Worm (Caenorhabditis elegans) whole organism, young adult: Measurements from ENCODE around the gene strd-1.

Experiments used
- C06A6.2 ChIP-seq: fragments of 200-800 bp; sonication (Bioruptor generic); conservative IDR thresholded peaks from 2 replicates; pipeline ENCODE4 v1.3.6; 2022; ENCODE audit warnings: missing genetic modification characterization, missing compliant biosample characterization
- F10E7.11 ChIP-seq: sonication (generic microtip); optimal IDR thresholded peaks from 2 replicates; lab custom pipeline; 2017; ENCODE audit warnings: mild to moderate bottlenecking, missing genetic modification characterization, moderate library complexity, missing compliant biosample characterization
- F22D6.2 ChIP-seq: sonication (generic microtip); optimal IDR thresholded peaks from 2 replicates; lab custom pipeline; 2016; ENCODE audit warnings: mild to moderate bottlenecking, missing genetic modification characterization, missing compliant biosample characterization
- F23B12.7 ChIP-seq: sonication (generic microtip); optimal IDR thresholded peaks from 2 replicates; lab custom pipeline; 2017; ENCODE audit warnings: missing genetic modification characterization, mild to moderate bottlenecking, missing compliant biosample characterization, antibody characterized with exemption, moderate library complexity; ENCODE audit not compliant: insufficient read depth
- F39B2.1 ChIP-seq: fragments of 200-800 bp; sonication (Bioruptor generic); IDR thresholded peaks from 2 replicates; pipeline ENCODE4 v1.3.6; 2022; ENCODE audit warnings: missing genetic modification reagents, missing genetic modification characterization, missing compliant biosample characterization
- F49E8.2 ChIP-seq: sonication (generic microtip); optimal IDR thresholded peaks from 3 replicates; lab custom pipeline; 2017; ENCODE audit warnings: missing genetic modification characterization, mild to moderate bottlenecking, missing compliant biosample characterization, antibody characterized with exemption, moderate library complexity; ENCODE audit not compliant: insufficient read depth
- F52B5.7 ChIP-seq: sonication (generic microtip); optimal IDR thresholded peaks from 2 replicates; lab custom pipeline; 2016; ENCODE audit warnings: mild to moderate bottlenecking, missing genetic modification characterization, missing compliant biosample characterization
- F57A8.1 ChIP-seq: fragments of 200-800 bp; sonication (Bioruptor generic); optimal IDR thresholded peaks from 2 replicates; lab custom pipeline; 2018; ENCODE audit warnings: mild to moderate bottlenecking, missing genetic modification characterization, moderate library complexity, missing compliant biosample characterization
- K11D2.4 ChIP-seq: fragments of 200-800 bp; sonication (Bioruptor generic); IDR thresholded peaks from 2 replicates; pipeline ENCODE4 v1.3.6; 2022; ENCODE audit warnings: missing genetic modification reagents, missing genetic modification characterization, missing compliant biosample characterization
- Y53G8AR.9 ChIP-seq: fragments of 200-800 bp; sonication (Bioruptor generic); conservative IDR thresholded peaks from 2 replicates; pipeline ENCODE4 v1.3.6; 2022; ENCODE audit warnings: missing genetic modification reagents, missing genetic modification characterization, missing compliant biosample characterization
- Y56A3A.18 ChIP-seq: fragments of 200-800 bp; sonication (Bioruptor generic); IDR thresholded peaks from 2 replicates; pipeline ENCODE4 v1.3.6; 2022; ENCODE audit warnings: missing genetic modification reagents, missing genetic modification characterization, missing compliant biosample characterization
- ama-1 ChIP-seq, 3 experiments: fragments of 150-350 bp in 1 of 3; sonication (generic microtip) in 2 of 3; optimal IDR thresholded peaks; 2 replicates each; lab custom pipeline; 2014 to 2018; ENCODE audit warnings: missing biosample characterization in 2 of 3, missing genetic modification characterization in 2 of 3, missing genetic modification reagents in 2 of 3
- athp-1 ChIP-seq: sonication (generic microtip); optimal IDR thresholded peaks from 2 replicates; lab custom pipeline; 2017; ENCODE audit warnings: mild to moderate bottlenecking, missing genetic modification characterization, missing compliant biosample characterization
- attf-5 ChIP-seq: fragments of 200-800 bp; sonication (Bioruptor generic); optimal IDR thresholded peaks from 2 replicates; lab custom pipeline; 2018; ENCODE audit warnings: mild to moderate bottlenecking, missing genetic modification characterization, missing compliant biosample characterization
- attf-6 ChIP-seq: fragments of 200-800 bp; sonication (Bioruptor generic); IDR thresholded peaks from 2 replicates; pipeline ENCODE4 v1.3.6; 2022; ENCODE audit warnings: missing genetic modification reagents, missing genetic modification characterization, missing compliant biosample characterization
- ceh-27 ChIP-seq: fragments of 200-800 bp; sonication (Bioruptor generic); optimal IDR thresholded peaks from 2 replicates; lab custom pipeline; 2018; ENCODE audit warnings: mild to moderate bottlenecking, missing genetic modification characterization, moderate library complexity, missing compliant biosample characterization
- ceh-58 ChIP-seq: fragments of 200-800 bp; sonication (Bioruptor generic); IDR thresholded peaks from 2 replicates; pipeline ENCODE4 v1.3.6; 2022; ENCODE audit warnings: missing genetic modification characterization, missing compliant biosample characterization
- ceh-91 ChIP-seq: fragments of 200-800 bp; sonication (Bioruptor generic); IDR thresholded peaks from 2 replicates; pipeline ENCODE4 v1.3.6; 2022; ENCODE audit warnings: missing genetic modification reagents, missing genetic modification characterization, missing compliant biosample characterization
- die-1 ChIP-seq: sonication (generic microtip); optimal IDR thresholded peaks from 2 replicates; lab custom pipeline; 2016; ENCODE audit warnings: missing genotype, mild to moderate bottlenecking, missing genetic modification characterization, missing compliant biosample characterization
- dpff-1 ChIP-seq: sonication (generic microtip); optimal IDR thresholded peaks from 2 replicates; lab custom pipeline; 2017; ENCODE audit warnings: mild to moderate bottlenecking, missing genetic modification characterization, missing compliant biosample characterization
- egl-18 ChIP-seq: fragments of 200-800 bp; sonication (Bioruptor generic); IDR thresholded peaks from 2 replicates; pipeline ENCODE4 v1.3.6; 2022; ENCODE audit warnings: missing genetic modification reagents, missing genetic modification characterization, missing compliant biosample characterization
- egrh-3 ChIP-seq: fragments of 200-800 bp; sonication (Bioruptor generic); IDR thresholded peaks from 2 replicates; pipeline ENCODE4 v1.3.6; 2022; ENCODE audit warnings: missing genetic modification reagents, missing genetic modification characterization, missing compliant biosample characterization
- gei-17 ChIP-seq: fragments of 200-800 bp; sonication (Bioruptor generic); optimal IDR thresholded peaks from 2 replicates; lab custom pipeline; 2018; ENCODE audit warnings: mild to moderate bottlenecking, missing genetic modification characterization, missing compliant biosample characterization
- hlh-26 ChIP-seq: fragments of 200-800 bp; sonication (Bioruptor generic); conservative IDR thresholded peaks from 2 replicates; pipeline ENCODE4 v1.3.6; 2022; ENCODE audit warnings: missing genetic modification reagents, missing genetic modification characterization, missing compliant biosample characterization
- let-526 ChIP-seq: fragments of 200-800 bp; sonication (Bioruptor generic); IDR thresholded peaks from 2 replicates; pipeline ENCODE4 v1.3.6; 2022; ENCODE audit warnings: missing genetic modification reagents, missing genetic modification characterization, missing compliant biosample characterization
- lin-35 ChIP-seq, 3 experiments: fragments of 150-350 bp in 2 of 3; sonication (generic microtip) in 1 of 3; optimal IDR thresholded peaks; 2 replicates each; lab custom pipeline; 2014 to 2018; ENCODE audit warnings: missing biosample characterization in 3 of 3, missing genetic modification characterization in 3 of 3, missing genetic modification reagents in 3 of 3
- lir-1 ChIP-seq: fragments of 200-800 bp; sonication (Bioruptor generic); conservative IDR thresholded peaks from 2 replicates; pipeline ENCODE4 v1.3.6; 2022; ENCODE audit warnings: missing genetic modification reagents, missing genetic modification characterization, missing compliant biosample characterization
- mel-28 ChIP-seq: sonication (generic microtip); optimal IDR thresholded peaks from 2 replicates; lab custom pipeline; 2016; ENCODE audit warnings: borderline replicate concordance, mild to moderate bottlenecking, missing genetic modification characterization, missing compliant biosample characterization
- nhr-120 ChIP-seq: fragments of 200-800 bp; sonication (Bioruptor generic); IDR thresholded peaks from 2 replicates; pipeline ENCODE4 v1.3.6; 2022; ENCODE audit warnings: missing genetic modification characterization, missing compliant biosample characterization
- nhr-179 ChIP-seq: sonication (generic microtip); optimal IDR thresholded peaks from 2 replicates; lab custom pipeline; 2016; ENCODE audit warnings: mild to moderate bottlenecking, missing genetic modification characterization, missing compliant biosample characterization
- nhr-27 ChIP-seq: fragments of 200-800 bp; sonication (Bioruptor generic); optimal IDR thresholded peaks from 2 replicates; lab custom pipeline; 2018; ENCODE audit warnings: mild to moderate bottlenecking, missing genetic modification characterization, moderate library complexity, missing compliant biosample characterization
- nhr-80 ChIP-seq: sonication (generic microtip); optimal IDR thresholded peaks from 2 replicates; lab custom pipeline; 2016; ENCODE audit warnings: missing genetic modification characterization, missing compliant biosample characterization
- sea-2 ChIP-seq: fragments of 200-800 bp; sonication (Bioruptor generic); IDR thresholded peaks from 2 replicates; pipeline ENCODE4 v1.3.6; 2022; ENCODE audit warnings: missing genetic modification characterization, missing compliant biosample characterization
- somi-1 ChIP-seq: fragments of 200-800 bp; sonication (Bioruptor generic); optimal IDR thresholded peaks from 2 replicates; lab custom pipeline; 2018; ENCODE audit warnings: mild to moderate bottlenecking, missing genetic modification characterization, missing compliant biosample characterization
- zfh-2 ChIP-seq: fragments of 200-800 bp; sonication (Bioruptor generic); conservative IDR thresholded peaks from 2 replicates; pipeline ENCODE4 v1.3.6; 2022; ENCODE audit warnings: missing genetic modification reagents, missing genetic modification characterization, missing compliant biosample characterization
- ztf-25 ChIP-seq: fragments of 200-800 bp; sonication (Bioruptor generic); IDR thresholded peaks from 2 replicates; pipeline ENCODE4 v1.3.6; 2022; ENCODE audit warnings: missing genetic modification reagents, missing genetic modification characterization, missing compliant biosample characterization

strd-1 gene

DNA sequence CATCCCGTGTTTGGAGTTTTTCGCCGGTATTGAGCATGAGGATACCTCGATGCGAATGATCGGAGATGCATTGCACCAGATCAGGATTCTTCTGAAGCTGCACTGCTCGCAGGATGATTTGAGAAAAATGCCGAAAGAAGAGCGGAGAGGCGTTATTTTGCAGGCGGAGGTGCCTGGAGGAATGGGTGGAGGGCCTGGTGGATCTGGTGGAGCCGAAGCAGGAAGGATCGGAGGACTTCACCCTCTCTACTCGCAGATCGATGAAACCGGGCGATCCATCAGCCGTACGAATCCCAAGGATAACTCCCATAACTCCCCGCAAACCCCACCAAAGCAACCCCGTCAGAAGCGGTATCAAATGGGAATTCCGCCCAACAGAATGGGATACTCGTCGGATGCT, 8.1 kb upstream of the strd-1 start:
- TF ChIP-seq nhr-120 (GFP tag; lab: Robert Waterston, UW), result no peak
- no peak for TF ChIP-seq egl-18 (GFP tag; lab: Robert Waterston, UW)
- TF ChIP-seq attf-6 (GFP tag; lab: Robert Waterston, UW), result no peak
- TF ChIP-seq ama-1 (optimal IDR thresholded peaks at IDR 0.05; lab: Kevin White, UChicago), result no peak
- no peak for TF ChIP-seq ama-1 (GFP tag; optimal IDR thresholded peaks at IDR 0.05; lab: Kevin White, UChicago)
- no peak for TF ChIP-seq hlh-26 (GFP tag; lab: Robert Waterston, UW)
- peak; percentile 81 for TF ChIP-seq zfh-2 (GFP tag; lab: Robert Waterston, UW)
- peak; percentile 59; the same call in 1 of the 2 replicates for TF ChIP-seq egrh-3 (GFP tag; lab: Robert Waterston, UW)

DNA sequence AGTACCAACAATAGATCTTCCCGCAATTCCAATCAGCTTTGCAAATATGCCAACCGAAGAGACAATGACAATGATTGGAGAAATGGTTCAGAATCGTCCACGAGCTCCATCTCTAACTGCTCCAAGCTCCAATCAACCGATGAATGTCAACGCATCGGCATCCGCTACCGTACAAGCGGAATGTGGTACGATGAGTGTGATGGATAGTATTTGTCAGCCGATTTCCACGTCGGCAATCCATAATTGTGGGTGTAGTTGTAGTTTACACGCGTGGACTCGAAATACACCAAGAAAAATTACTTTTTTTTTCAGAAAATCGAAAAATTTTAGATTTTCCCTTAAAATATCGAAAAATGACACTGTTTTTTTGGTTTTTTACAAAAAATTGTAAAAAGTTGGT, 4.3 kb upstream of the strd-1 start:
- TF ChIP-seq F39B2.1 (GFP tag; lab: Robert Waterston, UW) (no peak), gei-17 (GFP tag; lab: Kevin White, UChicago) (no peak), lir-1 (GFP tag; lab: Robert Waterston, UW) (no peak), mel-28 (tag; lab: Kevin White, UChicago) (no peak), Y53G8AR.9 (GFP tag; lab: Robert Waterston, UW) (no peak)

DNA sequence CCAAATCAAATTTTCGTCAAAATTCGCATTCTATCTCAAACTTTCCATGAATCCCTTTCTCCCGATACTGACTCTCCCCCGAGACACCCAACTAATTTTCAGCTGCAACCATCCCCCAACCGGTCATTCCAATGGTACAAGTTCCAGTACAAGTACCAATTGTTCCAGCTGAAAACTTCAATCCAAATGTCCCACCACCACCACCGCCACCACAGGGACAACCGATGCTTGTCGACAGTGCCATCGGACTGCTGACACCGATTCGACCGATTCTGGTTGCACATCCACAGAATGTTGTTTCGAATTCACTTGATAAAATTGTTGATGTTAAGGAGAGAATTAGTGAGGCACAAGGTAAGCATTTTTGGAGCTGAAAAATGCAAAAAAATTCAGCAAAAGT, 1.7 kb upstream of the strd-1 start:
- TF ChIP-seq nhr-27 (tag; lab: Kevin White, UChicago), result no peak
- TF ChIP-seq egrh-3 (GFP tag; lab: Robert Waterston, UW), result no peak
- no peak for TF ChIP-seq Y56A3A.18 (GFP tag; lab: Robert Waterston, UW)
- no peak for TF ChIP-seq F52B5.7 (tag; lab: Kevin White, UChicago)
- TF ChIP-seq sea-2 (GFP tag; lab: Robert Waterston, UW), result no peak
- TF ChIP-seq ceh-58 (GFP tag; lab: Robert Waterston, UW), result no peak
- no peak for TF ChIP-seq F23B12.7 (tag; lab: Kevin White, UChicago)
- TF ChIP-seq let-526 (GFP tag; lab: Robert Waterston, UW), result no peak
- TF ChIP-seq ceh-91 (GFP tag; lab: Robert Waterston, UW), result no peak
- no peak for TF ChIP-seq F22D6.2 (tag; lab: Kevin White, UChicago)
- TF ChIP-seq K11D2.4 (GFP tag; lab: Robert Waterston, UW), result no peak
- TF ChIP-seq lin-35 (GFP tag; optimal IDR thresholded peaks at IDR 0.05; lab: Kevin White, UChicago), result no peak
- no peak for TF ChIP-seq somi-1 (GFP tag; lab: Kevin White, UChicago)
- TF ChIP-seq nhr-80 (tag; lab: Kevin White, UChicago), result no peak
- no peak for TF ChIP-seq F57A8.1 (GFP tag; lab: Kevin White, UChicago)

DNA sequence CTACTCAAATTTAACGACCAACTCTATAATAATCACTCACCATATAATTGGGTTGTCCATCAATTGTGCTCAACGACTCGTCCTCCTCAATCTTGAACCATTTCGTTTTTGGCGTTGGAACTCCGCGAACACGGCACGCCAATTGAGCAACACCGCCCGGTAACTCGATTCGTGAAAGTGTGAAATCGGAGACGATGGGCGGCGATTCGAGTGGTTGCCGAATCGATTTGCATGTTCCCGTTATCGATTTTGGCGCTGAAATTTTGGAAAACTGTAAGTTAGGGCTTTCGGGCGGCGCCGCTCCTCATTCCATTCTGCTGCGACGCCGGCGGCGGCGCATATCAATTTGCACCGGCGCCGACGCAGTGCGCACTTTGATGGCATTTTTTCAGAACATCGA, 4.5 kb downstream of the strd-1 start:
- 0 out of 2 replicates have a peak, but pooled peaks have one; percentile 26 for TF ChIP-seq let-526 (GFP tag; lab: Robert Waterston, UW)
- no peak for TF ChIP-seq egrh-3 (GFP tag; lab: Robert Waterston, UW)
- TF ChIP-seq athp-1 (tag; lab: Kevin White, UChicago), result no peak
- TF ChIP-seq zfh-2 (GFP tag; lab: Robert Waterston, UW), result peak; percentile 60; the same call in 1 of the 2 replicates
- TF ChIP-seq, all 124 proteins: peak for 2

DNA sequence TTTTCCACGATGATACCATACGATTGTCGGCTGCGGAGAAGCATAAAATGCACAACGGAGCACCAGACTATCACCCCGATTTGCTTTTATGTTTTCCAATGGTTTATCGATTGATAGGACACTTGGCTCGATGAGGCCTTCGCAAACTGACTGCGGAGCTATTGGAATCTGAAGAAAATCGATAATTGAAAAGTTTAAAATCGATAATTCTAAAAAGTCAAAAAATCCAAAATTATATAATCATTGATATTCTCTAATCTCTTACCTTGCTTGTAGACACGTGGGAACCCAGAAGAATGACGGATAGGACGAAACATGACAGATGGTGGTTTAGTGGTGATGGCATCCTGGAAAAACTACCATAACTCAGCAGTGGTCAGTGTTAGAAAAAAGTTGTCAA, 5.9 kb downstream of the strd-1 start, which contains the start of gene zig-5:
TSS of gene zig-5 (minus strand) at position 349 of the 400 bp plus-strand sequence.
- TF ChIP-seq attf-5 (GFP tag; lab: Kevin White, UChicago), result no peak
- no peak for TF ChIP-seq hlh-26 (GFP tag; lab: Robert Waterston, UW)
- TF ChIP-seq sea-2 (GFP tag; lab: Robert Waterston, UW), result no peak
- no peak for TF ChIP-seq die-1 (tag; lab: Kevin White, UChicago)
- TF ChIP-seq F39B2.1 (GFP tag; lab: Robert Waterston, UW), result no peak
- TF ChIP-seq dpff-1 (tag; lab: Kevin White, UChicago), result no peak
- TF ChIP-seq nhr-179 (tag; lab: Kevin White, UChicago), result no peak
- TF ChIP-seq F52B5.7 (tag; lab: Kevin White, UChicago), result no peak
- no peak for TF ChIP-seq C06A6.2 (GFP tag; lab: Robert Waterston, UW)
- no peak for TF ChIP-seq F49E8.2
- TF ChIP-seq F10E7.11 (tag; lab: Kevin White, UChicago), result no peak
- no peak for TF ChIP-seq ztf-25
- TF ChIP-seq ceh-27 (GFP tag; lab: Kevin White, UChicago), result no peak
